Worm (Caenorhabditis elegans): ENCODE results near the gene C05G5.5.

The C05G5.5 gene

DNA sequence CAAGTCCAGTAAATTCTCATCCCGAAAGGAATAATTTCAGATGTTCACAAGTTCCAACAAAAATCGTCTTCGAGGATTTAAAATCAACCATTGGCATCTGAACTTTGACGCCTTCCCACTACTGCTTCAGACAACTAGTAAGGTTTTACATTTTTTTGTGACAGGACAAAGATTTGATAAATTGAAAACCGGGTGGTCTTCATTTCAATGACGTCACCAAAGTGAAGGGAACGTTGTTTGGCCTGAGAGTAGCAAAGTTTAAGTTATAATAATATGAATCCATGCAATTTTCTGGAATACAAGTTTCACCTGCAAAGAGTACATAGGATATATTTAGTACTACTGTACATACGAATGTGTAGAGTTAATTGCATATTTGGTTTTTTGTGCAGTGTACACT is 33.2 kb upstream of the C05G5.5 start:
- TF ChIP-seq F13C5.2 (tag; optimal IDR thresholded peaks at IDR 0.05) (no peak), ceh-13 (GFP tag; optimal IDR thresholded peaks at IDR 0.05) (no peak), scrt-1 (GFP tag; IDR thresholded peaks at IDR 0.05) (no peak)

DNA sequence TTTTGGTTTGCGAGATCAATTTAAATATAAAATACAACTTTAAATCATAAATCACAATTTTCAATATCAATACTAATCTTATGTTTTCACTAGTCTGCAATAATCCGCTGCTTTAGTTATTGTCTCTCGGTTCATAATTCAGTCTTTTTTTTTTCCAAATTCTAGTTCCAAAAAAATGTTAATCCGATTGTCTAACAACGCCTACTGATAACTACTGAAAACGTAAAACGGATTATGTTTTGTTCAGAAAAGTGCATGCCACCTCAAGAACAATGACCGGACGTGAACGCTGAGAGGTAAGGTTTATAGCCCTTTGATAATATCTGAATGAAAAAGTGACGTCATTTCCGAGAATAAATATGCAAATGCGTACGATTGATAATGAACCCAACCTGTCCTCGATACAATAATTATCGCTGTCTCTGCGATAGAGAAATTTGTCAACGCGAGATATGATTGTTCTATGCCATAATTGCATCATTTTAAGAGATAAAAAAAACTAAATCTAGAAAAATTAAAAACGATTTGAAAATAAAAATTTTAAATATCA is 32.4 kb upstream of the C05G5.5 start, which contains the start of gene sprr-2:
sprr-2 (plus strand) TSS at position 248 of the 550 bp plus-strand sequence.
- TF ChIP-seq pes-1 (GFP tag; IDR thresholded peaks at IDR 0.05) (no peak), F13C5.2 (tag; optimal IDR thresholded peaks at IDR 0.05) (no peak), sea-1 (GFP tag; conservative IDR thresholded peaks at IDR 0.05) (no peak), aly-1 (tag; optimal IDR thresholded peaks at IDR 0.05) (no peak), scrt-1 (GFP tag; IDR thresholded peaks at IDR 0.05) (no peak), ama-1 (optimal IDR thresholded peaks at IDR 0.05) (no peak), tbx-37 (GFP tag; conservative IDR thresholded peaks at IDR 0.05) (no peak), tbx-11 (GFP tag; IDR thresholded peaks at IDR 0.05) (no peak), ceh-13 (GFP tag; optimal IDR thresholded peaks at IDR 0.05) (no peak), hmbx-1 (tag; optimal IDR thresholded peaks at IDR 0.05) (no peak)

DNA sequence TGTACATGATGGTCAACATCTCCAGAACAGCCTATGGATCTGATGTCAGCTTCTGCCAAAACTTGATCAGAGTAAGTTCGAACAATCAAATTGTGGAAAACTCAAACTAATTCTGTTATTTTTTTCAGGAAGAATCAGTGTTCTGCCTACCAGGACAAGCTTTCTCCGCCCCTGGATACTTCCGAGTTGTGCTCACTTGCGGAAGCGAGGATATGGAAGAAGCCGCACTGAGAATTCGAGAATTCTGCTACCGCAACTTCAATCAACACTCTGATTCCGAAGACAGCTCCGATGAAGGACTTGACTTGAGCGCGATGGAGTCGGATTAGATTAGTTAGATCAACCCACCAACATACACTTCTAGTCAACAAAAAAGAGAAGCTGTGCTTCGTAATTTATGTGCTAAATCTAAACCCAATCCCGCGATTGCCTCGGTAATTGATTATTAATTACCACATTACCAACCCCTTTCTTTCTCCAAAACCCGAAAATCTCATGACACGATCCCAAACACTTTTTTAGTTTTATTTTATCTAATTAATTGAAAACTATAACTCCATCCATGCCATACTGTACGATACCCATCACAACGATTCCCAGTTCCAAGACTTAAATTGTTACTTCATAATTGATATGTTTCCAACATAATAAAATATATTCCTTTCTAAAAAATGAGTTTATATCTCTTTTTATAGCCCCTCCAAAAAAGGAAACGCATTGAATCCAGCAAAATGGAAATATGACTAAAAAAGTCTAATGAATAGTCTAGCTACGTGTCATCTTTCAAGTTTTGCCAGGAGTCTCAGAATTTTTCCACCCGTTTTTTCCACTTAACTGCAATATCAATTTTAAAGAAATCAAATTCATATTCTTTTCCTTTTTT is 31.6 kb upstream of the C05G5.5 start:
- TF ChIP-seq hmbx-1 (tag; optimal IDR thresholded peaks at IDR 0.05) (no peak), ceh-13 (GFP tag; optimal IDR thresholded peaks at IDR 0.05) (no peak), hnd-1 (tag; optimal IDR thresholded peaks at IDR 0.05) (no peak), ceh-36 (tag; optimal IDR thresholded peaks at IDR 0.05) (no peak), sea-1 (GFP tag; conservative IDR thresholded peaks at IDR 0.05) (no peak), F13C5.2 (tag; optimal IDR thresholded peaks at IDR 0.05) (no peak), aly-1 (tag; optimal IDR thresholded peaks at IDR 0.05) (no peak), scrt-1 (GFP tag; IDR thresholded peaks at IDR 0.05) (no peak), tbx-37 (GFP tag; conservative IDR thresholded peaks at IDR 0.05) (no peak), pes-1 (GFP tag; IDR thresholded peaks at IDR 0.05) (no peak)

- TF ChIP-seq hmg-4 (GFP tag; optimal IDR thresholded peaks at IDR 0.05), result no peak
- no peak for TF ChIP-seq ets-7 (tag; optimal IDR thresholded peaks at IDR 0.05)
- TF ChIP-seq hmbx-1 (tag; optimal IDR thresholded peaks at IDR 0.05), result no peak
- no peak for TF ChIP-seq flt-1 (GFP tag; IDR thresholded peaks at IDR 0.05)
- no peak for TF ChIP-seq tbx-37 (GFP tag; conservative IDR thresholded peaks at IDR 0.05)
- TF ChIP-seq tra-4 (tag; optimal IDR thresholded peaks at IDR 0.05), result no peak
- TF ChIP-seq scrt-1 (GFP tag; IDR thresholded peaks at IDR 0.05), result no peak
- TF ChIP-seq sea-1 (GFP tag; conservative IDR thresholded peaks at IDR 0.05), result no peak
- TF ChIP-seq ceh-13 (GFP tag; optimal IDR thresholded peaks at IDR 0.05), result no peak
- TF ChIP-seq aly-1 (tag; optimal IDR thresholded peaks at IDR 0.05), result no peak
Observed at ce11 chrX:14791195-14791739, 30.3 kb upstream of the C05G5.5 start.

DNA sequence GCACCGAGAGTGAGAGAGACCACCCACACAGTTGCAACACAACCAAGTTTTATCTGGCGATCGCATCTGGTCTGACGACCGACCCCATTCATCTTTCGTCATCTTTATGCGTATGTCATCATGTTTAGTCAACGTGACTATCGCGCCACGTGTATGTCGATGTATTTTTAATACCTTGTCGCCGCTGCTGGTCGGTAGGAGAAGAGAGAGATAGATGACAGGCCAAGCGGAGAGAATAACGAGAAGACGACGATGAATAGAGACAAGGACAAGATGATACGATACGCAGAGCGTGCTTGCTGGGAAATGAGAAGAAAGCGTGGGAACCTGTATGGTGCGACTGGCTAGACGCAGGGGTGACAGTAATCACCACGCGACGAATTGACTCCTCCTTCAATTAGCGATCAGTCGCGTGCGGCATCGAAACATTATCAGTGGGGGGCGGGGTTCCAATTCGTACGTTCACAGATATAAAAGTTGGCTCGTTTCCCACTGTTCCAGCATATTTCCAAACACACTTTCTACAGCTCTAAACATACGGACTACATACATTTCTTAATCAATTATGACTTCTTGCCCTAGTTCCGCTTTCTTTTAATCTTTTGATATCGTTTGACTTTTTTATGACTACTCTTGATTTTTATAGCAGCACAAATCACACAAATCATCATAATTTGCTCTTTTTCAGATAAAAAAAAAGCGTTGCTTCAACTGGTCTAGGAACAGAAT is 29.6 kb upstream of the C05G5.5 start, which contains the start of gene tatn-1:
tatn-1 (plus strand) TSS at position 689 of the 729 bp plus-strand sequence.
- no peak for TF ChIP-seq F13C5.2 (tag; optimal IDR thresholded peaks at IDR 0.05)
- no peak for TF ChIP-seq B0310.2 (tag; optimal IDR thresholded peaks at IDR 0.05)
- TF ChIP-seq tra-4 (tag; optimal IDR thresholded peaks at IDR 0.05), result no peak
- TF ChIP-seq sea-1 (GFP tag; conservative IDR thresholded peaks at IDR 0.05), result no peak
- no peak for TF ChIP-seq ets-7 (tag; optimal IDR thresholded peaks at IDR 0.05)
- no peak for TF ChIP-seq tbx-11 (GFP tag; IDR thresholded peaks at IDR 0.05)
- no peak for TF ChIP-seq ceh-36 (tag; optimal IDR thresholded peaks at IDR 0.05)
- TF ChIP-seq pes-1 (GFP tag; IDR thresholded peaks at IDR 0.05), result no peak
- no peak for TF ChIP-seq tbx-37 (GFP tag; conservative IDR thresholded peaks at IDR 0.05)
- no peak for TF ChIP-seq hmbx-1 (tag; optimal IDR thresholded peaks at IDR 0.05)
- TF ChIP-seq scrt-1 (GFP tag; IDR thresholded peaks at IDR 0.05), result no peak
- no peak for TF ChIP-seq hmg-4 (GFP tag; optimal IDR thresholded peaks at IDR 0.05)
- no peak for TF ChIP-seq ceh-13 (GFP tag; optimal IDR thresholded peaks at IDR 0.05)
- TF ChIP-seq flt-1 (GFP tag; IDR thresholded peaks at IDR 0.05), result no peak

DNA sequence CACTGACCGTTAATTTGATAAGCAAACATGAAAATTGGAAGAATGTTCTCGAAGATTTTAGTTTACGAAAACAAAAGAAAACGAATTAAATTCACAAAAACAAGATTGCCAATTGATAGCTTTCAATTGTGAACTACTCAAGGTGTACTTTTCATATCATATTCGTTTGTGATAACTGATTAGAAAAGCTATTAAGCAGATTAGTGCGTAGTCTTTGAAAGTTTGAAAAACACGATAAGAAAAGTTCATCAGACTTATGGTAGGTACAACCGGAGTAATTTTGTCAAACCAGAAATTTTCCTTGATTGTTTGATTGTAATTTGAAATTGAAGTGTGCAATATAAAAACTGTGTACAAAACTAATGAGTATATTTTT is 26.6 kb upstream of the C05G5.5 start:
- TF ChIP-seq hmg-4 (GFP tag; optimal IDR thresholded peaks at IDR 0.05) (no peak), sea-1 (GFP tag; conservative IDR thresholded peaks at IDR 0.05) (no peak), F13C5.2 (tag; optimal IDR thresholded peaks at IDR 0.05) (no peak), ceh-36 (tag; optimal IDR thresholded peaks at IDR 0.05) (no peak), ceh-13 (GFP tag; optimal IDR thresholded peaks at IDR 0.05) (no peak), tbx-11 (GFP tag; IDR thresholded peaks at IDR 0.05) (no peak), tbx-37 (GFP tag; conservative IDR thresholded peaks at IDR 0.05) (no peak), aly-1 (tag; optimal IDR thresholded peaks at IDR 0.05) (no peak), tra-4 (tag; optimal IDR thresholded peaks at IDR 0.05) (no peak), pes-1 (GFP tag; IDR thresholded peaks at IDR 0.05) (no peak), hmbx-1 (tag; optimal IDR thresholded peaks at IDR 0.05) (no peak), scrt-1 (GFP tag; IDR thresholded peaks at IDR 0.05) (no peak), ama-1 (optimal IDR thresholded peaks at IDR 0.05) (no peak), ets-7 (tag; optimal IDR thresholded peaks at IDR 0.05) (no peak), B0310.2 (tag; optimal IDR thresholded peaks at IDR 0.05) (no peak), hnd-1 (tag; optimal IDR thresholded peaks at IDR 0.05) (no peak), flt-1 (GFP tag; IDR thresholded peaks at IDR 0.05) (no peak)

All from whole organism, early embryonic.